Worm (Caenorhabditis elegans): ENCODE results near the gene F54E2.9.

F54E2.9 gene

ce11 chrV:2807760-2808159 lies 6.0 kb downstream of the F54E2.9 start, which contains the start of gene ketn-1:
TSS of gene ketn-1 (minus strand) at chrV:2807860.
- TF ChIP-seq ceh-91 (GFP tag; IDR thresholded peaks at IDR 0.05) (no peak), snpc-3.4 (tag; optimal IDR thresholded peaks at IDR 0.05) (no peak), hrde-1 (tag; optimal IDR thresholded peaks at IDR 0.05; ENCODE audit: borderline replicate concordance) (no peak), ceh-79 (tag; optimal IDR thresholded peaks at IDR 0.05) (no peak), efl-1 (GFP tag; optimal IDR thresholded peaks at IDR 0.05) (no peak), ceh-100 (GFP tag; IDR thresholded peaks at IDR 0.05) (no peak), tbx-9 (tag; optimal IDR thresholded peaks at IDR 0.05; ENCODE audit: borderline replicate concordance) (no peak), nhr-120 (GFP tag; IDR thresholded peaks at IDR 0.05) (no peak), hlh-26 (GFP tag; conservative IDR thresholded peaks at IDR 0.05) (no peak), mes-4 (tag; optimal IDR thresholded peaks at IDR 0.05) (no peak), zim-3 (tag; optimal IDR thresholded peaks at IDR 0.05) (no peak)

- TF ChIP-seq pha-4 (tag; optimal IDR thresholded peaks at IDR 0.05) (no peak), zfh-2 (GFP tag; conservative IDR thresholded peaks at IDR 0.05) (peak; percentile 57)
These were observed 10.5 kb downstream of the F54E2.9 start for ce11 chrV:2803258-2803657.

ce11 chrV:2801955-2802354 lies 11.8 kb downstream of the F54E2.9 start:
- no peak for TF ChIP-seq K12H6.12 (tag; optimal IDR thresholded peaks at IDR 0.05)
- TF ChIP-seq T07F8.4 (tag; optimal IDR thresholded peaks at IDR 0.05) = no peak
- TF ChIP-seq dox-1 (GFP tag; IDR thresholded peaks at IDR 0.05) = no peak
- TF ChIP-seq athp-1 (tag; optimal IDR thresholded peaks at IDR 0.05) = no peak
- no peak for TF ChIP-seq repo-1 (tag; optimal IDR thresholded peaks at IDR 0.05)
- TF ChIP-seq sea-2 (GFP tag; IDR thresholded peaks at IDR 0.05) = no peak
- no peak for TF ChIP-seq tbp1 (GFP tag; optimal IDR thresholded peaks at IDR 0.05)
- no peak for TF ChIP-seq snpc-3.4 (tag; optimal IDR thresholded peaks at IDR 0.05)
- TF ChIP-seq ceh-27 (GFP tag; optimal IDR thresholded peaks at IDR 0.05) = no peak
- no peak for TF ChIP-seq hlh-12 (tag; optimal IDR thresholded peaks at IDR 0.05)

ce11 chrV:2800676-2801075 lies 13.1 kb downstream of the F54E2.9 start:
- TF ChIP-seq tbx-9 (tag; optimal IDR thresholded peaks at IDR 0.05; ENCODE audit: borderline replicate concordance) = no peak
- no peak for TF ChIP-seq madf-8 (GFP tag; conservative IDR thresholded peaks at IDR 0.05)
- TF ChIP-seq lsl-1 (GFP tag; optimal IDR thresholded peaks at IDR 0.05) = no peak
- TF ChIP-seq zfh-2 (GFP tag; conservative IDR thresholded peaks at IDR 0.05) = peak; percentile 65; the same call in 1 of the 2 replicates
- no peak for TF ChIP-seq F52B5.7 (tag; optimal IDR thresholded peaks at IDR 0.05)
- no peak for TF ChIP-seq rpc-1 (optimal IDR thresholded peaks at IDR 0.05)
- TF ChIP-seq rpc-1 (tag; optimal IDR thresholded peaks at IDR 0.05) = no peak
- TF ChIP-seq attf-6 (GFP tag; IDR thresholded peaks at IDR 0.05) = no peak
- TF ChIP-seq egrh-3 (GFP tag; IDR thresholded peaks at IDR 0.05) = peak; percentile 11; the same call in 1 of the 2 replicates
- no peak for TF ChIP-seq pbrm-1 (GFP tag; IDR thresholded peaks at IDR 0.05)
- no peak for TF ChIP-seq madf-3 (GFP tag; IDR thresholded peaks at IDR 0.05)
- no peak for TF ChIP-seq attf-3 (GFP tag; conservative IDR thresholded peaks at IDR 0.05)
- TF ChIP-seq F55B11.4 (tag; optimal IDR thresholded peaks at IDR 0.05; ENCODE audit: borderline replicate concordance, insufficient read depth) = no peak
- no peak for TF ChIP-seq C17E4.6 (GFP tag; IDR thresholded peaks at IDR 0.05)
- no peak for TF ChIP-seq K11D2.4 (GFP tag; IDR thresholded peaks at IDR 0.05)
- TF ChIP-seq xnd-1 (tag; optimal IDR thresholded peaks at IDR 0.05) = no peak
